Fruit fly (Drosophila melanogaster): ENCODE data around the gene CG33340.
A peak's percentile ranks its signal among the peaks of the same experiment; 100 is the strongest.

dm6 chr3R:24318217-24319082 is 44.5 kb upstream of the CG33340 start, which contains the start of the genes Nab2 and BRWD3:
- TF ChIP-seq Myc (optimal IDR thresholded peaks at IDR 0.05) (peak; percentile 26), Sp1 (GFP tag; optimal IDR thresholded peaks at IDR 0.05) (no peak), br (GFP tag; optimal IDR thresholded peaks at IDR 0.05) (no peak), brk (GFP tag; optimal IDR thresholded peaks at IDR 0.05) (no peak), rgr (GFP tag; optimal IDR thresholded peaks at IDR 0.05) (no peak), psq (GFP tag; optimal IDR thresholded peaks at IDR 0.05) (peak; percentile 48), ey (GFP tag; optimal IDR thresholded peaks at IDR 0.05) (peak; percentile 31), Dif (GFP tag; optimal IDR thresholded peaks at IDR 0.05; ENCODE audit: partially characterized antibody) (no peak), GATAd (GFP tag; optimal IDR thresholded peaks at IDR 0.05) (no peak), pan (optimal IDR thresholded peaks at IDR 0.05) (no peak), Mio (GFP tag; optimal IDR thresholded peaks at IDR 0.05) (no peak), tai (GFP tag; optimal IDR thresholded peaks at IDR 0.05) (no peak)

Data from whole organism, wandering third instar larva.